Worm (Caenorhabditis elegans) whole organism, L3 larva: ENCODE data around the gene mttu-1.

ENCODE experiments used
- ZK546.5 ChIP-seq: sonication (generic microtip); optimal IDR thresholded peaks from 2 replicates; lab custom pipeline; 2017; ENCODE audit warnings: missing biosample characterization, missing genetic modification characterization
- aly-2 ChIP-seq: fragments of 150-350 bp; optimal IDR thresholded peaks from 2 replicates; lab custom pipeline; 2014; ENCODE audit warnings: missing biosample characterization, missing genetic modification characterization
- ceh-16 ChIP-seq: sonication (generic microtip); optimal IDR thresholded peaks from 2 replicates; lab custom pipeline; 2017; ENCODE audit warnings: missing biosample characterization, missing genetic modification characterization
- ceh-28 ChIP-seq: fragments of 150-350 bp; optimal IDR thresholded peaks from 2 replicates; lab custom pipeline; 2014; ENCODE audit warnings: missing biosample characterization, missing genetic modification reagents, missing genetic modification characterization
- ceh-82 ChIP-seq: fragments of 150-350 bp; optimal IDR thresholded peaks from 2 replicates; lab custom pipeline; 2014; ENCODE audit warnings: missing biosample characterization, missing genetic modification characterization
- ceh-9 ChIP-seq: sonication (generic microtip); optimal IDR thresholded peaks from 2 replicates; lab custom pipeline; 2018; ENCODE audit warnings: missing biosample characterization, missing genetic modification characterization
- daf-12 ChIP-seq: fragments of 150-350 bp; optimal IDR thresholded peaks from 2 replicates; lab custom pipeline; 2014; ENCODE audit warnings: missing biosample characterization, missing genetic modification reagents, missing genetic modification characterization
- egl-27 ChIP-seq: sonication (generic microtip); optimal IDR thresholded peaks from 4 replicates; lab custom pipeline; 2017; ENCODE audit warnings: missing biosample characterization, missing genetic modification reagents, missing genetic modification characterization
- elt-1 ChIP-seq: fragments of 150-350 bp; optimal IDR thresholded peaks from 2 replicates; lab custom pipeline; 2014; ENCODE audit warnings: missing biosample characterization, missing genetic modification characterization
- elt-2 ChIP-seq: sonication (generic microtip); optimal IDR thresholded peaks from 2 replicates; lab custom pipeline; 2016; ENCODE audit warnings: missing genetic modification reagents, mild to moderate bottlenecking, missing genetic modification characterization, missing compliant biosample characterization
- elt-3 ChIP-seq, 3 experiments: fragments of 150-350 bp in 1 of 3; sonication (generic microtip) in 2 of 3; optimal IDR thresholded peaks; 2 replicates in 2 of 3; 4 replicates in 1 of 3; lab custom pipeline; 2014 to 2017; ENCODE audit warnings: missing biosample characterization in 3 of 3, missing genetic modification characterization in 3 of 3
- eor-1 ChIP-seq, 2 experiments: fragments of 150-350 bp; optimal IDR thresholded peaks; 2 replicates each; lab custom pipeline; 2014 to 2018; ENCODE audit warnings: missing biosample characterization in 2 of 2, missing genetic modification characterization in 2 of 2
- fkh-10 ChIP-seq: sonication (generic microtip); optimal IDR thresholded peaks from 2 replicates; lab custom pipeline; 2017; ENCODE audit warnings: missing biosample characterization, missing genetic modification reagents, missing genetic modification characterization
- fkh-2 ChIP-seq: fragments of 150-350 bp; optimal IDR thresholded peaks from 2 replicates; lab custom pipeline; 2014; ENCODE audit warnings: missing biosample characterization, missing genetic modification reagents, missing genetic modification characterization
- fos-1 ChIP-seq: fragments of 150-350 bp; optimal IDR thresholded peaks from 2 replicates; lab custom pipeline; 2014; ENCODE audit warnings: missing biosample characterization, missing genetic modification characterization
- lin-15B ChIP-seq: fragments of 150-350 bp; optimal IDR thresholded peaks from 2 replicates; lab custom pipeline; 2014; ENCODE audit warnings: missing biosample characterization, missing genetic modification characterization
- lin-39 ChIP-seq: fragments of 150-350 bp; optimal IDR thresholded peaks from 2 replicates; lab custom pipeline; 2018; ENCODE audit warnings: missing biosample characterization, missing genetic modification reagents, missing genetic modification characterization
- lsy-12 ChIP-seq: sonication (generic microtip); optimal IDR thresholded peaks from 2 replicates; lab custom pipeline; 2016; ENCODE audit warnings: mild to moderate bottlenecking, missing genetic modification characterization, missing compliant biosample characterization
- mdl-1 ChIP-seq: fragments of 150-350 bp; optimal IDR thresholded peaks from 2 replicates; lab custom pipeline; 2014; ENCODE audit warnings: missing biosample characterization, missing genetic modification characterization
- mml-1 ChIP-seq: fragments of 150-350 bp; sonication (generic microtip); optimal IDR thresholded peaks from 3 replicates; lab custom pipeline; 2014; ENCODE audit warnings: missing biosample characterization, missing genetic modification characterization
- nfya-1 ChIP-seq: sonication (generic microtip); optimal IDR thresholded peaks from 2 replicates; lab custom pipeline; 2017; ENCODE audit warnings: missing genetic modification characterization, mild to moderate bottlenecking, missing compliant biosample characterization, antibody characterized with exemption, moderate library complexity; ENCODE audit not compliant: insufficient read depth
- nhr-11 ChIP-seq: fragments of 150-350 bp; optimal IDR thresholded peaks from 2 replicates; lab custom pipeline; 2014; ENCODE audit warnings: missing biosample characterization, missing genetic modification characterization
- nhr-237 ChIP-seq: fragments of 150-350 bp; optimal IDR thresholded peaks from 2 replicates; lab custom pipeline; 2014; ENCODE audit warnings: missing biosample characterization, missing genetic modification characterization
- nhr-25 ChIP-seq: sonication (generic microtip); optimal IDR thresholded peaks from 2 replicates; lab custom pipeline; 2017; ENCODE audit warnings: missing biosample characterization, missing genetic modification characterization
- nhr-28 ChIP-seq: fragments of 150-350 bp; optimal IDR thresholded peaks from 2 replicates; lab custom pipeline; 2014; ENCODE audit warnings: missing biosample characterization, missing genetic modification characterization
- nhr-43 ChIP-seq: sonication (generic microtip); optimal IDR thresholded peaks from 2 replicates; lab custom pipeline; 2016; ENCODE audit warnings: mild to moderate bottlenecking, missing genetic modification characterization, missing compliant biosample characterization; ENCODE audit not compliant: poor library complexity, severe bottlenecking
- nhr-67 ChIP-seq: fragments of 150-350 bp; optimal IDR thresholded peaks from 2 replicates; lab custom pipeline; 2014; ENCODE audit warnings: missing biosample characterization, missing genetic modification characterization
- nhr-77 ChIP-seq: fragments of 150-350 bp; optimal IDR thresholded peaks from 2 replicates; lab custom pipeline; 2014; ENCODE audit warnings: missing biosample characterization, missing genetic modification characterization
- pha-4 ChIP-seq: fragments of 150-350 bp; optimal IDR thresholded peaks from 2 replicates; lab custom pipeline; 2014; ENCODE audit warnings: missing biosample characterization, missing genetic modification reagents, missing genetic modification characterization
- pqm-1 ChIP-seq: fragments of 150-350 bp; optimal IDR thresholded peaks from 2 replicates; lab custom pipeline; 2017; ENCODE audit warnings: missing biosample characterization, missing genetic modification characterization, inconsistent platforms
- sea-2 ChIP-seq: fragments of 150-350 bp; sonication (generic microtip); optimal IDR thresholded peaks from 4 replicates; lab custom pipeline; 2014; ENCODE audit warnings: missing biosample characterization, missing genetic modification reagents, missing genetic modification characterization
- snpc-4 ChIP-seq: fragments of 150-350 bp; optimal IDR thresholded peaks from 2 replicates; lab custom pipeline; 2014; ENCODE audit warnings: missing biosample characterization, missing genetic modification characterization
- unc-39 ChIP-seq: sonication (generic microtip); optimal IDR thresholded peaks from 4 replicates; lab custom pipeline; 2017; ENCODE audit warnings: missing biosample characterization, missing genetic modification characterization
- unc-62 ChIP-seq: fragments of 150-350 bp; sonication (generic microtip); optimal IDR thresholded peaks from 4 replicates; lab custom pipeline; 2014; ENCODE audit warnings: missing biosample characterization, missing genetic modification reagents, missing genetic modification characterization
- zag-1 ChIP-seq: fragments of 150-350 bp; optimal IDR thresholded peaks from 2 replicates; lab custom pipeline; 2014; ENCODE audit warnings: missing biosample characterization, missing genetic modification characterization
- ztf-11 ChIP-seq: fragments of 150-350 bp; optimal IDR thresholded peaks from 2 replicates; lab custom pipeline; 2014; ENCODE audit warnings: missing biosample characterization, missing genetic modification characterization
- ztf-4 ChIP-seq: fragments of 150-350 bp; optimal IDR thresholded peaks from 2 replicates; lab custom pipeline; 2014; ENCODE audit warnings: missing biosample characterization, missing genetic modification characterization

mttu-1 gene

DNA sequence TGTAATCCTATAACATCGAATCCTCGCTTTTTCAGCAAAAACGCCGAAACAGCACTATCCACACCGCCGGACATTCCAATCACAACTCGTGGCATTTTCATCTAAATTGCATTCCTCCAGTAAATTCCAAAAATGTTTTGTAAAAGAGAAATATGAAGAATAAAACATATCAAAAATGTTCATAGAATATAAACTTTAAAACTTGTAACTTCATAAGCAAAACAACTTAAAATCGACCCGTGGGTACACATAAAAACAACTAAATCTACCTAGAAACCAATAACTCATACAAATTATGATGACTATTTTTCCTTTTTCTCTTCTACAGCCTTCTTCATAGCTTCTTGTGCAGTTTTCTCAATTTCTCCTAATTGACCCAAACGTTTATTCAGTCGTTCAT, at the start of gene mttu-1:
Gene mttu-1 (minus strand): TSS at position 101 of the 400 bp plus-strand sequence.
- TF ChIP-seq fkh-10 (GFP tag; lab: Kevin White, UChicago) (no peak), nhr-43 (tag; lab: Kevin White, UChicago) (no peak), ztf-4 (tag; lab: Kevin White, UChicago) (no peak), lin-39 (tag; lab: Kevin White, UChicago) (no peak), ceh-9 (tag; lab: Kevin White, UChicago) (no peak), snpc-4 (tag; lab: Kevin White, UChicago) (no peak), nhr-11 (tag; lab: Kevin White, UChicago) (no peak), lsy-12 (no peak), eor-1 (tag; optimal IDR thresholded peaks at IDR 0.05; lab: Kevin White, UChicago) (no peak), fos-1 (tag; lab: Kevin White, UChicago) (no peak), unc-62 (GFP tag; lab: Kevin White, UChicago) (no peak), ceh-28 (tag; lab: Kevin White, UChicago) (no peak), ztf-11 (no peak), nhr-77 (tag; lab: Kevin White, UChicago) (no peak), unc-39 (tag; lab: Kevin White, UChicago) (no peak), elt-3 (tag; optimal IDR thresholded peaks at IDR 0.05; lab: Kevin White, UChicago) (no peak), ceh-82 (no peak), mml-1 (no peak)

DNA sequence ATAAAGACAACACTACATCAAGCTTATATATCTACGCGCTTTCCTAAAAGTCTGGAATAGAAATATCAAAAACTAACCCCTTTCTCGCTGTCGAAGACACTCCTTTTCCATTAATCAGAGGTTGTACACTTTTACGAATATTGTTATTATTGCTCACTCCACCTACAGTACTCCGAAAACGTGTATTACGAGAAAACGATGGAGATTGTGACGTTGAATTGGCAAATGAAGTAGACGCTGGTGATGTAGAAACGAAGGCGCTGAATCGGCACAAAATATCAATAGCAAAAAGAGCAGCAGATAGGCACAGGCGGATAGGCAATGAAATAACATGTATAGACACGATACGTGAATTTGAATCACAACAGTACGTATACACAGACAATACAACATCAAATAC, 47.6 kb upstream of the mttu-1 start:
- TF ChIP-seq eor-1 (tag; optimal IDR thresholded peaks at IDR 0.05; lab: Kevin White, UChicago) (no peak), pha-4 (tag; lab: Kevin White, UChicago) (no peak), elt-1 (tag; lab: Kevin White, UChicago) (no peak), mml-1 (no peak), egl-27 (tag; lab: Kevin White, UChicago) (no peak), nhr-28 (tag; lab: Kevin White, UChicago) (no peak)

DNA sequence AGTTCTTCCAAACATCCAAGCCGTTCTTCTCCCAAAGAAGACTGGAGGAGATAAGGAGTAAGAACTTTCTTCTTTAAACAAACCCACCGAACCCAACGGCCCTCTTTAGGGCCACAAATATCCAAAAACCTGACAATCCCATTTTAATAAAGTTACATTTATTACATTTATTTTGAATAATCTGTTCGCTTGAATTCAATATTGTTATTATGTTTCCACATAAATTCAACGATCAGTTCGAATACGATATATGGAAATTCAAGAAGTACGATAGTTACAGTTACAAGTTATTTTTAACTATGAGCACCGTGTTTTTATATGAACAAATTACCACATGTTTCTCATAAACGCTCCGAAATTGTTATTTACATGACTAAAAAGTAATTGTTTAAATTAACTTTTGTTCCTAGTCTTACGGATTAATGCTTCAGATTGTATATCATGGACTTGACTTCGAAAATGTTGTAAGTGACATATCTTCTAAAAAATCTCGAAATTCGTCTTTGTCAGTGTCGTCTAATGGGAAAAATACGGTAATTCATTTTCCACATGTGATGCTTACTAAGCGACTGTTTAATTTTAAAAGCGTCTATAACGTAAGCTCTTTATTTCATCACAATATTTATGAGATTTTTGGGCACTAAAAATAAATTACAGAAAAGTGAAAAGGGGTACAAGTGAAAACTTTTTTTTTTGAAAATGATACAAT, 44.2 kb upstream of the mttu-1 start:
- TF ChIP-seq nhr-237 (tag; lab: Kevin White, UChicago) (no peak), ceh-16 (tag; lab: Kevin White, UChicago) (no peak), daf-12 (tag; lab: Kevin White, UChicago) (no peak), nhr-77 (tag; lab: Kevin White, UChicago) (no peak), pqm-1 (tag; lab: Kevin White, UChicago) (no peak), aly-2 (tag; lab: Kevin White, UChicago) (no peak), ceh-28 (tag; lab: Kevin White, UChicago) (no peak), nhr-28 (tag; lab: Kevin White, UChicago) (no peak), fos-1 (tag; lab: Kevin White, UChicago) (no peak), unc-39 (tag; lab: Kevin White, UChicago) (no peak), elt-2 (tag; lab: Kevin White, UChicago) (no peak), nhr-11 (tag; lab: Kevin White, UChicago) (no peak), fkh-2 (tag; lab: Kevin White, UChicago) (no peak), mdl-1 (tag; lab: Kevin White, UChicago) (no peak), nfya-1 (tag; lab: Kevin White, UChicago) (no peak), eor-1 (tag; optimal IDR thresholded peaks at IDR 0.05; lab: Kevin White, UChicago) (no peak), egl-27 (tag; lab: Kevin White, UChicago) (no peak)

DNA sequence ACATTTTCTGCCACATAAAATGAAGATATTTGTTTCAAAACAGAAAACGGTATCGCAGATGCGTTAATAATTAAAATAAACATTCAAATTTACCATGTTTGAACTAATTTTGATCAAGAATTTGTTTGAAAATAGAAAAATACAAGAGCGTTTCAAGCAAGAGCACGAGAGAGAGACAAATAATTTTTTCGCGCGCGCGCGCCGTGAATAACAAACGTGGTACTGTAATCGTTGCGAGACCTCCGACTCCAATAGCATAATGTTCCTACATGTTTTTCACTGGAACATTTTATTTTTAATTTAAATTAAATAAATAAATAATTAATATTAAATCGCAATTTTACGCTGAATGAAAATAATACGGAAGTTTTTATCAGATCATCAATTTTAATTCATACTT, 40.3 kb upstream of the mttu-1 start, which contains the start of gene F54E12.2:
Gene F54E12.2 (minus strand): TSS at position 164 of the 400 bp plus-strand sequence.
- TF ChIP-seq lin-39 (tag; lab: Kevin White, UChicago) (no peak), lsy-12 (no peak), nhr-67 (tag; lab: Kevin White, UChicago) (no peak), unc-39 (tag; lab: Kevin White, UChicago) (no peak), ceh-9 (tag; lab: Kevin White, UChicago) (no peak), zag-1 (tag; lab: Kevin White, UChicago) (no peak), ZK546.5 (no peak), elt-2 (tag; lab: Kevin White, UChicago) (no peak), nhr-77 (tag; lab: Kevin White, UChicago) (no peak), lin-15B (tag; lab: Kevin White, UChicago) (no peak), sea-2 (GFP tag; lab: Kevin White, UChicago) (no peak), nhr-25 (tag; lab: Kevin White, UChicago) (no peak)
